Worm (Caenorhabditis elegans): ENCODE data around the gene sru-13.

Gene sru-13

ce11 chrIV:12547824-12548223 lies 25.4 kb upstream of the sru-13 start, which contains the start of gene ipmk-1:
ipmk-1 (plus strand) TSS chrIV:12548124.
- no peak for TF ChIP-seq ztf-29 (GFP tag; IDR thresholded peaks at IDR 0.05)
- TF ChIP-seq tab-1 (GFP tag; IDR thresholded peaks at IDR 0.05) = no peak

- TF ChIP-seq flt-1 (GFP tag; IDR thresholded peaks at IDR 0.05) (no peak), klf-2 (GFP tag; conservative IDR thresholded peaks at IDR 0.05) (no peak), ztf-29 (GFP tag; IDR thresholded peaks at IDR 0.05) (no peak), ref-1 (GFP tag; conservative IDR thresholded peaks at IDR 0.05) (no peak), cog-1 (tag; optimal IDR thresholded peaks at IDR 0.05) (no peak), ztf-23 (GFP tag; IDR thresholded peaks at IDR 0.05) (no peak), med-1 (GFP tag; optimal IDR thresholded peaks at IDR 0.05; ENCODE audit: insufficient read depth) (no peak), T22C8.4 (GFP tag; IDR thresholded peaks at IDR 0.05) (no peak), tab-1 (GFP tag; IDR thresholded peaks at IDR 0.05) (no peak)
Observed at ce11 chrIV:12545902-12546301, 23.5 kb upstream of the sru-13 start.

ce11 chrIV:12545393-12545792 lies 23.0 kb upstream of the sru-13 start:
- TF ChIP-seq med-1 (GFP tag; optimal IDR thresholded peaks at IDR 0.05; ENCODE audit: insufficient read depth) (no peak), ztf-29 (GFP tag; IDR thresholded peaks at IDR 0.05) (no peak), klf-2 (GFP tag; conservative IDR thresholded peaks at IDR 0.05) (no peak), ref-1 (GFP tag; conservative IDR thresholded peaks at IDR 0.05) (no peak), T22C8.4 (GFP tag; IDR thresholded peaks at IDR 0.05) (no peak), tab-1 (GFP tag; IDR thresholded peaks at IDR 0.05) (no peak), flt-1 (GFP tag; IDR thresholded peaks at IDR 0.05) (no peak), ztf-23 (GFP tag; IDR thresholded peaks at IDR 0.05) (no peak)

- TF ChIP-seq ztf-29 (GFP tag; IDR thresholded peaks at IDR 0.05) (no peak), flt-1 (GFP tag; IDR thresholded peaks at IDR 0.05) (0 out of 2 replicates have a peak, but pooled peaks have one; percentile 43), med-1 (GFP tag; optimal IDR thresholded peaks at IDR 0.05; ENCODE audit: insufficient read depth) (no peak)
Observed at ce11 chrIV:12544624-12545023, 22.2 kb upstream of the sru-13 start.

ce11 chrIV:12542011-12542410 lies 19.6 kb upstream of the sru-13 start, which contains the start of gene ham-1:
ham-1 (plus strand) TSS chrIV:12542183.
- TF ChIP-seq klf-2 (GFP tag; conservative IDR thresholded peaks at IDR 0.05) (no peak), med-1 (GFP tag; optimal IDR thresholded peaks at IDR 0.05; ENCODE audit: insufficient read depth) (no peak), ref-1 (GFP tag; conservative IDR thresholded peaks at IDR 0.05) (no peak), flt-1 (GFP tag; IDR thresholded peaks at IDR 0.05) (no peak), T22C8.4 (GFP tag; IDR thresholded peaks at IDR 0.05) (no peak), tab-1 (GFP tag; IDR thresholded peaks at IDR 0.05) (no peak), ztf-29 (GFP tag; IDR thresholded peaks at IDR 0.05) (no peak), cog-1 (tag; optimal IDR thresholded peaks at IDR 0.05) (no peak)

ce11 chrIV:12540242-12540641 lies 17.8 kb upstream of the sru-13 start:
- TF ChIP-seq ref-1 (GFP tag; conservative IDR thresholded peaks at IDR 0.05) (no peak), cog-1 (tag; optimal IDR thresholded peaks at IDR 0.05) (no peak), tab-1 (GFP tag; IDR thresholded peaks at IDR 0.05) (no peak), ztf-23 (GFP tag; IDR thresholded peaks at IDR 0.05) (no peak), klf-2 (GFP tag; conservative IDR thresholded peaks at IDR 0.05) (no peak), flt-1 (GFP tag; IDR thresholded peaks at IDR 0.05) (no peak), T22C8.4 (GFP tag; IDR thresholded peaks at IDR 0.05) (no peak), med-1 (GFP tag; optimal IDR thresholded peaks at IDR 0.05; ENCODE audit: insufficient read depth) (no peak), ztf-29 (GFP tag; IDR thresholded peaks at IDR 0.05) (no peak)

- TF ChIP-seq ztf-23 (GFP tag; IDR thresholded peaks at IDR 0.05) (no peak), med-1 (GFP tag; optimal IDR thresholded peaks at IDR 0.05; ENCODE audit: insufficient read depth) (no peak), klf-2 (GFP tag; conservative IDR thresholded peaks at IDR 0.05) (no peak), ztf-29 (GFP tag; IDR thresholded peaks at IDR 0.05) (no peak), flt-1 (GFP tag; IDR thresholded peaks at IDR 0.05) (no peak), T22C8.4 (GFP tag; IDR thresholded peaks at IDR 0.05) (no peak)
Observed at ce11 chrIV:12537694-12538093, 15.3 kb upstream of the sru-13 start.

ce11 chrIV:12536358-12536757 lies 13.9 kb upstream of the sru-13 start:
- TF ChIP-seq ztf-29 (GFP tag; IDR thresholded peaks at IDR 0.05) (no peak), klf-2 (GFP tag; conservative IDR thresholded peaks at IDR 0.05) (no peak), cog-1 (tag; optimal IDR thresholded peaks at IDR 0.05) (no peak), flt-1 (GFP tag; IDR thresholded peaks at IDR 0.05) (no peak), T22C8.4 (GFP tag; IDR thresholded peaks at IDR 0.05) (no peak), med-1 (GFP tag; optimal IDR thresholded peaks at IDR 0.05; ENCODE audit: insufficient read depth) (no peak), tab-1 (GFP tag; IDR thresholded peaks at IDR 0.05) (no peak)

- TF ChIP-seq ztf-29 (GFP tag; IDR thresholded peaks at IDR 0.05) = no peak
- no peak for TF ChIP-seq ztf-23 (GFP tag; IDR thresholded peaks at IDR 0.05)
- no peak for TF ChIP-seq T22C8.4 (GFP tag; IDR thresholded peaks at IDR 0.05)
- TF ChIP-seq ref-1 (GFP tag; conservative IDR thresholded peaks at IDR 0.05) = no peak
Observed at ce11 chrIV:12531464-12531863, 9.0 kb upstream of the sru-13 start.

ce11 chrIV:12531047-12531446 lies 8.6 kb upstream of the sru-13 start, which contains the start of gene F53B2.5:
F53B2.5 (minus strand) TSS chrIV:12531147.
- TF ChIP-seq med-1 (GFP tag; optimal IDR thresholded peaks at IDR 0.05; ENCODE audit: insufficient read depth) = no peak
- no peak for TF ChIP-seq tab-1 (GFP tag; IDR thresholded peaks at IDR 0.05)
- no peak for TF ChIP-seq flt-1 (GFP tag; IDR thresholded peaks at IDR 0.05)
- no peak for TF ChIP-seq cog-1 (tag; optimal IDR thresholded peaks at IDR 0.05)
- TF ChIP-seq ztf-23 (GFP tag; IDR thresholded peaks at IDR 0.05) = no peak
- no peak for TF ChIP-seq klf-2 (GFP tag; conservative IDR thresholded peaks at IDR 0.05)
- no peak for TF ChIP-seq ztf-29 (GFP tag; IDR thresholded peaks at IDR 0.05)
- TF ChIP-seq ref-1 (GFP tag; conservative IDR thresholded peaks at IDR 0.05) = no peak

ce11 chrIV:12527217-12527616 lies 4.8 kb upstream of the sru-13 start, which contains the start of gene F53B2.8:
F53B2.8 (minus strand) TSS chrIV:12527396.
- TF ChIP-seq tab-1 (GFP tag; IDR thresholded peaks at IDR 0.05) = no peak
- TF ChIP-seq cog-1 (tag; optimal IDR thresholded peaks at IDR 0.05) = no peak
